Worm (Caenorhabditis elegans) whole organism, L4 larva: ENCODE data around the gene W07G4.5.
A peak's percentile ranks its signal among the peaks of the same experiment; 100 is the strongest.

Experiments used
- Y105C5A.15 ChIP-seq: fragments of 200-800 bp; sonication (Bioruptor generic); IDR thresholded peaks from 2 replicates; pipeline ENCODE4 v1.3.6; 2022; ENCODE audit warnings: missing genetic modification characterization, missing compliant biosample characterization
- Y48G9A.11 ChIP-seq: fragments of 200-800 bp; sonication (Bioruptor generic); IDR thresholded peaks from 2 replicates; pipeline ENCODE4 v1.3.6; 2022; ENCODE audit warnings: missing genetic modification reagents, missing genetic modification characterization, missing compliant biosample characterization
- Y75B8A.6 ChIP-seq: fragments of 200-800 bp; sonication (Bioruptor generic); IDR thresholded peaks from 2 replicates; pipeline ENCODE4 v1.3.6; 2022; ENCODE audit warnings: missing genetic modification reagents, missing genetic modification characterization, missing compliant biosample characterization
- aha-1 ChIP-seq: fragments of 150-350 bp; peaks from one replicate; lab custom pipeline; 2014; ENCODE audit warnings: missing biosample characterization, missing genetic modification characterization
- ceh-32 ChIP-seq: sonication (generic microtip); optimal IDR thresholded peaks from 2 replicates; lab custom pipeline; 2016; ENCODE audit warnings: mild to moderate bottlenecking, missing genetic modification characterization, missing compliant biosample characterization; ENCODE audit not compliant: poor library complexity
- ceh-44 ChIP-seq: fragments of 200-800 bp; sonication (Bioruptor generic); IDR thresholded peaks from 2 replicates; pipeline ENCODE4 v1.3.6; 2022; ENCODE audit warnings: missing genetic modification reagents, missing genetic modification characterization, missing compliant biosample characterization
- ceh-62 ChIP-seq: sonication (generic microtip); optimal IDR thresholded peaks from 2 replicates; lab custom pipeline; 2017; ENCODE audit warnings: missing biosample characterization, missing genetic modification characterization
- ces-1 ChIP-seq: fragments of 150-350 bp; sonication (generic microtip); optimal IDR thresholded peaks from 4 replicates; lab custom pipeline; 2014; ENCODE audit warnings: missing biosample characterization, missing genetic modification reagents, missing genetic modification characterization
- daf-8 ChIP-seq: fragments of 200-800 bp; sonication (Bioruptor generic); IDR thresholded peaks from 2 replicates; pipeline ENCODE4 v1.3.6; 2022; ENCODE audit warnings: missing genetic modification characterization, missing compliant biosample characterization
- dmd-6 ChIP-seq: fragments of 200-800 bp; sonication (Bioruptor generic); IDR thresholded peaks from 2 replicates; pipeline ENCODE4 v1.3.6; 2022; ENCODE audit warnings: missing genetic modification reagents, missing genetic modification characterization, missing compliant biosample characterization
- dpl-1 ChIP-seq: fragments of 150-350 bp; optimal IDR thresholded peaks from 2 replicates; lab custom pipeline; 2014; ENCODE audit warnings: missing biosample characterization, missing genetic modification reagents, missing genetic modification characterization
- fkh-10 ChIP-seq: fragments of 150-350 bp; optimal IDR thresholded peaks from 2 replicates; lab custom pipeline; 2014; ENCODE audit warnings: missing biosample characterization, missing genetic modification reagents, missing genetic modification characterization
- gei-8 ChIP-seq: fragments of 200-800 bp; sonication (Bioruptor generic); optimal IDR thresholded peaks from 2 replicates; lab custom pipeline; 2018; ENCODE audit warnings: mild to moderate bottlenecking, missing genetic modification characterization, missing compliant biosample characterization
- hif-1 ChIP-seq, 2 experiments: sonication (generic microtip); optimal IDR thresholded peaks; 2 replicates each; lab custom pipeline; 2016 to 2017; ENCODE audit warnings: missing compliant biosample characterization in 2 of 2, missing genetic modification characterization in 2 of 2, missing genetic modification reagents in 2 of 2, missing genotype in 2 of 2, mild to moderate bottlenecking in 1 of 2
- hlh-11 ChIP-seq: fragments of 200-800 bp; sonication (Bioruptor generic); optimal IDR thresholded peaks from 2 replicates; lab custom pipeline; 2018; ENCODE audit warnings: mild to moderate bottlenecking, missing genetic modification characterization, missing compliant biosample characterization
- hlh-30 ChIP-seq: sonication (generic microtip); optimal IDR thresholded peaks from 2 replicates; lab custom pipeline; 2017; ENCODE audit warnings: antibody characterized with exemption, mild to moderate bottlenecking, missing genetic modification characterization, missing compliant biosample characterization; ENCODE audit not compliant: insufficient read depth
- hmg-1.1 ChIP-seq: fragments of 200-800 bp; sonication (Bioruptor generic); IDR thresholded peaks from 2 replicates; pipeline ENCODE4 v1.3.6; 2022; ENCODE audit warnings: missing genetic modification reagents, missing genetic modification characterization, missing compliant biosample characterization
- lim-7 ChIP-seq: fragments of 200-800 bp; sonication (Bioruptor generic); IDR thresholded peaks from 2 replicates; pipeline ENCODE4 v1.3.6; 2022; ENCODE audit warnings: missing genetic modification characterization, missing compliant biosample characterization
- lin-13 ChIP-seq: fragments of 150-350 bp; optimal IDR thresholded peaks from 2 replicates; lab custom pipeline; 2014; ENCODE audit warnings: missing biosample characterization, missing genetic modification reagents, missing genetic modification characterization
- lin-15B ChIP-seq: fragments of 150-350 bp; sonication (generic microtip); optimal IDR thresholded peaks from 3 replicates; lab custom pipeline; 2014; ENCODE audit warnings: missing biosample characterization, missing genetic modification characterization
- lsy-2 ChIP-seq, 2 experiments: fragments of 150-350 bp in 1 of 2; sonication (generic microtip) in 1 of 2; optimal IDR thresholded peaks; 2 replicates each; lab custom pipeline; 2014 to 2017; ENCODE audit warnings: missing biosample characterization in 2 of 2, missing genetic modification characterization in 2 of 2
- madf-9 ChIP-seq: fragments of 200-800 bp; sonication (Bioruptor generic); conservative IDR thresholded peaks from 2 replicates; pipeline ENCODE4 v1.3.6; 2022; ENCODE audit warnings: missing genetic modification reagents, missing genetic modification characterization, missing compliant biosample characterization
- mep-1 ChIP-seq: fragments of 150-350 bp; sonication (generic microtip); optimal IDR thresholded peaks from 3 replicates; lab custom pipeline; 2014; ENCODE audit warnings: missing biosample characterization, missing genetic modification characterization
- mes-2 ChIP-seq: sonication (generic microtip); optimal IDR thresholded peaks from 2 replicates; lab custom pipeline; 2016; ENCODE audit warnings: missing genotype, mild to moderate bottlenecking, missing genetic modification characterization, missing compliant biosample characterization; ENCODE audit not compliant: poor library complexity, severe bottlenecking
- nhr-10 ChIP-seq: fragments of 150-350 bp; optimal IDR thresholded peaks from 2 replicates; lab custom pipeline; 2014; ENCODE audit warnings: missing biosample characterization, missing genetic modification characterization
- nhr-28 ChIP-seq: fragments of 150-350 bp; optimal IDR thresholded peaks from 2 replicates; lab custom pipeline; 2014; ENCODE audit warnings: missing biosample characterization, missing genetic modification characterization
- nhr-76 ChIP-seq: fragments of 150-350 bp; optimal IDR thresholded peaks from 2 replicates; lab custom pipeline; 2014; ENCODE audit warnings: missing biosample characterization, missing genetic modification characterization
- pha-4 ChIP-seq, 2 experiments: fragments of 150-350 bp in 1 of 2; fragments of 200-800 bp in 1 of 2; sonication (Bioruptor generic) in 1 of 2; IDR thresholded peaks in 1 of 2; optimal IDR thresholded peaks in 1 of 2; 2 replicates each; pipeline versions ENCODE4 v1.3.6 to Lab custom; 2014 to 2022; ENCODE audit warnings: missing genetic modification characterization in 2 of 2, missing genetic modification reagents in 2 of 2, missing biosample characterization in 1 of 2, missing compliant biosample characterization in 1 of 2
- php-3 ChIP-seq: fragments of 200-800 bp; sonication (Bioruptor generic); IDR thresholded peaks from 2 replicates; pipeline ENCODE4 v1.3.6; 2022; ENCODE audit warnings: missing genetic modification reagents, missing genetic modification characterization, missing compliant biosample characterization
- skn-1 ChIP-seq: fragments of 150-350 bp; optimal IDR thresholded peaks from 2 replicates; lab custom pipeline; 2014; ENCODE audit warnings: missing biosample characterization, missing genetic modification characterization
- spr-1 ChIP-seq: sonication (generic microtip); optimal IDR thresholded peaks from 2 replicates; lab custom pipeline; 2016; ENCODE audit warnings: mild to moderate bottlenecking, missing genetic modification characterization, missing compliant biosample characterization
- vab-7 ChIP-seq: fragments of 200-800 bp; sonication (Bioruptor generic); IDR thresholded peaks from 2 replicates; pipeline ENCODE4 v1.3.6; 2022; ENCODE audit warnings: missing genetic modification reagents, missing genetic modification characterization, missing compliant biosample characterization
- zag-1 ChIP-seq: fragments of 150-350 bp; optimal IDR thresholded peaks from 2 replicates; lab custom pipeline; 2014; ENCODE audit warnings: missing biosample characterization, missing genetic modification characterization
- zip-11 ChIP-seq: fragments of 200-800 bp; sonication (Bioruptor generic); IDR thresholded peaks from 2 replicates; pipeline ENCODE4 v1.3.6; 2022; ENCODE audit warnings: missing genetic modification characterization, missing compliant biosample characterization
- zip-2 ChIP-seq: fragments of 150-350 bp; optimal IDR thresholded peaks from 2 replicates; lab custom pipeline; 2014; ENCODE audit warnings: missing biosample characterization, missing genetic modification characterization
- ztf-7 ChIP-seq: fragments of 150-350 bp; optimal IDR thresholded peaks from 2 replicates; lab custom pipeline; 2014; ENCODE audit warnings: missing biosample characterization, missing genetic modification characterization

Gene W07G4.5

ce11 chrV:13025283-13025682 lies 22.5 kb upstream of the W07G4.5 start:
- TF ChIP-seq fkh-10 (GFP tag; lab: Kevin White, UChicago) = peak; percentile 41
- TF ChIP-seq Y75B8A.6 (GFP tag; lab: Robert Waterston, UW) = no peak

ce11 chrV:13026631-13027299 lies 21.0 kb upstream of the W07G4.5 start:
- TF ChIP-seq lin-13 (GFP tag; lab: Kevin White, UChicago) (no peak), Y105C5A.15 (GFP tag; lab: Robert Waterston, UW) (no peak), php-3 (GFP tag; lab: Robert Waterston, UW) (0 out of 2 replicates have a peak, but pooled peaks have one; percentile 9), dmd-6 (0 out of 2 replicates have a peak, but pooled peaks have one; percentile 7), zip-2 (tag; lab: Kevin White, UChicago) (no peak), gei-8 (GFP tag; lab: Kevin White, UChicago) (no peak), lim-7 (0 out of 2 replicates have a peak, but pooled peaks have one; percentile 34), hlh-30 (tag; lab: Kevin White, UChicago) (no peak), madf-9 (GFP tag; lab: Robert Waterston, UW) (no peak), fkh-10 (GFP tag; lab: Kevin White, UChicago) (no peak), ces-1 (GFP tag; lab: Kevin White, UChicago) (peak; percentile 7), daf-8 (GFP tag; lab: Robert Waterston, UW) (no peak)

- TF ChIP-seq fkh-10 (GFP tag; lab: Kevin White, UChicago) (no peak), hmg-1.1 (GFP tag; lab: Robert Waterston, UW) (no peak), mes-2 (tag; lab: Kevin White, UChicago) (no peak), ceh-32 (peak; percentile 6)
Measured at ce11 chrV:13028871-13029270, 18.9 kb upstream of the W07G4.5 start.

- TF ChIP-seq skn-1 (tag; lab: Kevin White, UChicago) (no peak), nhr-10 (tag; lab: Kevin White, UChicago) (no peak), lin-15B (tag; lab: Kevin White, UChicago) (no peak), madf-9 (GFP tag; lab: Robert Waterston, UW) (no peak), pha-4 (GFP tag; IDR thresholded peaks at IDR 0.05; lab: Robert Waterston, UW) (no peak), pha-4 (tag; optimal IDR thresholded peaks at IDR 0.05; lab: Kevin White, UChicago) (no peak), ceh-44 (GFP tag; lab: Robert Waterston, UW) (no peak), lsy-2 (tag; optimal IDR thresholded peaks at IDR 0.05; lab: Kevin White, UChicago) (no peak), hlh-11 (no peak), hif-1 (tag; optimal IDR thresholded peaks at IDR 0.05; lab: Kevin White, UChicago) (no peak), nhr-76 (tag; lab: Kevin White, UChicago) (no peak), ceh-32 (no peak), ceh-62 (no peak), vab-7 (no peak), dmd-6 (no peak), aha-1 (tag; lab: Kevin White, UChicago) (no peak), nhr-28 (no peak), spr-1 (tag; lab: Kevin White, UChicago) (no peak), Y48G9A.11 (GFP tag; lab: Robert Waterston, UW) (no peak)
- TF ChIP-seq, all 104 proteins: peak for 0
Measured at ce11 chrV:13033223-13033622, 14.6 kb upstream of the W07G4.5 start, which contains the start of gene W07G4.1. W07G4.1 (plus strand) TSS chrV:13033523.

ce11 chrV:13034604-13035003 lies 13.2 kb upstream of the W07G4.5 start, which contains the start of gene W07G4.7:
W07G4.7 (minus strand) TSS chrV:13034704.
- no peak for TF ChIP-seq zag-1 (tag; lab: Kevin White, UChicago)
- TF ChIP-seq zip-11 (GFP tag; lab: Robert Waterston, UW) = no peak
- TF ChIP-seq mep-1 (tag; lab: Kevin White, UChicago) = no peak
- no peak for TF ChIP-seq dpl-1 (GFP tag; lab: Kevin White, UChicago)
- TF ChIP-seq pha-4 (GFP tag; IDR thresholded peaks at IDR 0.05; lab: Robert Waterston, UW) = no peak
- TF ChIP-seq pha-4 (tag; optimal IDR thresholded peaks at IDR 0.05; lab: Kevin White, UChicago) = no peak
- TF ChIP-seq ztf-7 (tag; lab: Kevin White, UChicago) = no peak
- TF ChIP-seq hmg-1.1 (GFP tag; lab: Robert Waterston, UW) = no peak
